Worm (Caenorhabditis elegans) whole organism, late embryonic: ENCODE measurements around the gene bcf-1.

ENCODE experiments used
- K09A11.1 ChIP-seq: sonication (generic microtip); optimal IDR thresholded peaks from 2 replicates; lab custom pipeline; 2017; ENCODE audit warnings: antibody characterized with exemption, mild to moderate bottlenecking, missing genetic modification characterization, missing compliant biosample characterization; ENCODE audit not compliant: insufficient read depth
- ahr-1 ChIP-seq: sonication (generic microtip); optimal IDR thresholded peaks from 2 replicates; lab custom pipeline; 2016; ENCODE audit warnings: missing genetic modification characterization, missing compliant biosample characterization
- ceh-14 ChIP-seq: sonication (generic microtip); optimal IDR thresholded peaks from 2 replicates; lab custom pipeline; 2016; ENCODE audit warnings: missing genotype, missing genetic modification characterization, missing compliant biosample characterization
- ceh-19 ChIP-seq: fragments of 200-800 bp; sonication (Bioruptor generic); optimal IDR thresholded peaks from 2 replicates; lab custom pipeline; 2018; ENCODE audit warnings: mild to moderate bottlenecking, missing genetic modification characterization, missing compliant biosample characterization
- ceh-30 ChIP-seq: fragments of 150-350 bp; optimal IDR thresholded peaks from 2 replicates; lab custom pipeline; 2014; ENCODE audit warnings: missing biosample characterization, missing genetic modification characterization
- ceh-45 ChIP-seq: fragments of 200-800 bp; sonication (Bioruptor generic); IDR thresholded peaks from 2 replicates; pipeline ENCODE4 v1.3.6; 2022; ENCODE audit warnings: missing genetic modification reagents, missing genetic modification characterization, missing compliant biosample characterization
- ceh-6 ChIP-seq: fragments of 200-800 bp; sonication (Bioruptor generic); optimal IDR thresholded peaks from 2 replicates; lab custom pipeline; 2018; ENCODE audit warnings: mild to moderate bottlenecking, missing genetic modification characterization, missing compliant biosample characterization
- che-1 ChIP-seq: sonication (generic microtip); optimal IDR thresholded peaks from 2 replicates; lab custom pipeline; 2016; ENCODE audit warnings: mild to moderate bottlenecking, missing genetic modification characterization, missing compliant biosample characterization
- elt-2 ChIP-seq: sonication (generic microtip); optimal IDR thresholded peaks from 2 replicates; lab custom pipeline; 2016; ENCODE audit warnings: missing genetic modification reagents, missing genetic modification characterization, missing compliant biosample characterization
- ets-4 ChIP-seq: sonication (generic microtip); optimal IDR thresholded peaks from 2 replicates; lab custom pipeline; 2016; ENCODE audit warnings: missing genetic modification characterization, missing compliant biosample characterization
- eyg-1 ChIP-seq: sonication (generic microtip); optimal IDR thresholded peaks from 2 replicates; lab custom pipeline; 2016; ENCODE audit warnings: missing genotype, missing genetic modification characterization, missing compliant biosample characterization
- fax-1 ChIP-seq: sonication (generic microtip); optimal IDR thresholded peaks from 2 replicates; lab custom pipeline; 2016; ENCODE audit warnings: missing genotype, missing genetic modification characterization, missing compliant biosample characterization
- fkh-6 ChIP-seq: sonication (generic microtip); optimal IDR thresholded peaks from 2 replicates; lab custom pipeline; 2016; ENCODE audit warnings: missing genetic modification characterization, missing compliant biosample characterization
- gmeb-2 ChIP-seq: sonication (generic microtip); optimal IDR thresholded peaks from 2 replicates; lab custom pipeline; 2016; ENCODE audit warnings: missing genetic modification characterization, inconsistent platforms, missing compliant biosample characterization
- hlh-13 ChIP-seq: fragments of 200-800 bp; sonication (Bioruptor generic); optimal IDR thresholded peaks from 2 replicates; lab custom pipeline; 2018; ENCODE audit warnings: mild to moderate bottlenecking, missing genetic modification characterization, missing compliant biosample characterization
- hlh-15 ChIP-seq: sonication (generic microtip); optimal IDR thresholded peaks from 2 replicates; lab custom pipeline; 2016; ENCODE audit warnings: missing genetic modification characterization, missing compliant biosample characterization
- hlh-30 ChIP-seq: sonication (generic microtip); optimal IDR thresholded peaks from 2 replicates; lab custom pipeline; 2017; ENCODE audit warnings: antibody characterized with exemption, missing genetic modification characterization, missing compliant biosample characterization; ENCODE audit not compliant: insufficient read depth
- hlh-6 ChIP-seq: sonication (generic microtip); optimal IDR thresholded peaks from 2 replicates; lab custom pipeline; 2016; ENCODE audit warnings: missing genotype, missing genetic modification characterization, missing compliant biosample characterization
- hlh-8 ChIP-seq: sonication (generic microtip); optimal IDR thresholded peaks from 2 replicates; lab custom pipeline; 2016; ENCODE audit warnings: missing genotype, missing genetic modification characterization, missing compliant biosample characterization
- lin-11 ChIP-seq: fragments of 200-800 bp; sonication (Bioruptor generic); optimal IDR thresholded peaks from 2 replicates; lab custom pipeline; 2018; ENCODE audit warnings: mild to moderate bottlenecking, missing genetic modification characterization, missing compliant biosample characterization
- nfya-1 ChIP-seq: sonication (generic microtip); optimal IDR thresholded peaks from 2 replicates; lab custom pipeline; 2017; ENCODE audit warnings: missing genetic modification characterization, mild to moderate bottlenecking, missing compliant biosample characterization, antibody characterized with exemption, moderate library complexity
- nhr-11 ChIP-seq: fragments of 150-350 bp; optimal IDR thresholded peaks from 2 replicates; lab custom pipeline; 2014; ENCODE audit warnings: missing biosample characterization, missing genetic modification characterization
- nhr-232 ChIP-seq: sonication (generic microtip); optimal IDR thresholded peaks from 2 replicates; lab custom pipeline; 2016; ENCODE audit warnings: missing genetic modification characterization, missing compliant biosample characterization
- pag-3 ChIP-seq: sonication (generic microtip); optimal IDR thresholded peaks from 2 replicates; lab custom pipeline; 2016; ENCODE audit warnings: missing compliant biosample characterization, missing genetic modification characterization, borderline replicate concordance
- pat-9 ChIP-seq: fragments of 200-800 bp; sonication (Bioruptor generic); optimal IDR thresholded peaks from 2 replicates; lab custom pipeline; 2018; ENCODE audit warnings: mild to moderate bottlenecking, missing genetic modification characterization, moderate library complexity, missing compliant biosample characterization
- pax-1 ChIP-seq: fragments of 150-350 bp; optimal IDR thresholded peaks from 2 replicates; lab custom pipeline; 2014; ENCODE audit warnings: missing biosample characterization, missing genetic modification characterization
- pqm-1 ChIP-seq: sonication (generic microtip); optimal IDR thresholded peaks from 2 replicates; lab custom pipeline; 2016; ENCODE audit warnings: missing genetic modification characterization, missing compliant biosample characterization
- pros-1 ChIP-seq: fragments of 150-350 bp; optimal IDR thresholded peaks from 2 replicates; lab custom pipeline; 2014; ENCODE audit warnings: missing biosample characterization, missing genetic modification reagents, missing genetic modification characterization
- rnt-1 ChIP-seq: sonication (generic microtip); optimal IDR thresholded peaks from 2 replicates; lab custom pipeline; 2016; ENCODE audit warnings: missing genetic modification characterization, missing compliant biosample characterization
- sdc-2 ChIP-seq: sonication (generic microtip); optimal IDR thresholded peaks from 2 replicates; lab custom pipeline; 2016; ENCODE audit warnings: missing genotype, missing genetic modification characterization, missing compliant biosample characterization
- sox-4 ChIP-seq: sonication (generic microtip); optimal IDR thresholded peaks from 2 replicates; lab custom pipeline; 2017; ENCODE audit warnings: mild to moderate bottlenecking, missing genetic modification characterization, inconsistent platforms, missing compliant biosample characterization
- syd-9 ChIP-seq: sonication (generic microtip); optimal IDR thresholded peaks from 2 replicates; lab custom pipeline; 2016; ENCODE audit warnings: mild to moderate bottlenecking, missing genetic modification characterization, moderate library complexity, missing compliant biosample characterization
- tbx-2 ChIP-seq: sonication (generic microtip); optimal IDR thresholded peaks from 2 replicates; lab custom pipeline; 2016; ENCODE audit warnings: missing genetic modification characterization, missing compliant biosample characterization
- tbx-7 ChIP-seq: sonication (generic microtip); optimal IDR thresholded peaks from 2 replicates; lab custom pipeline; 2016; ENCODE audit warnings: missing genotype, missing genetic modification characterization, missing compliant biosample characterization
- unc-3 ChIP-seq, 2 experiments: fragments of 200-800 bp in 1 of 2; sonication (Bioruptor generic) in 1 of 2; sonication (generic microtip) in 1 of 2; conservative IDR thresholded peaks in 1 of 2; optimal IDR thresholded peaks in 1 of 2; 2 replicates each; pipeline versions ENCODE4 v1.3.6 to Lab custom; 2016 to 2022; ENCODE audit warnings: missing compliant biosample characterization in 2 of 2, missing genetic modification characterization in 2 of 2, missing genetic modification reagents in 1 of 2
- unc-86 ChIP-seq: sonication (generic microtip); optimal IDR thresholded peaks from 2 replicates; lab custom pipeline; 2016; ENCODE audit warnings: missing genetic modification characterization, missing compliant biosample characterization

bcf-1 gene

ce11 chrV:6426843-6427242 is 18.3 kb upstream of the bcf-1 start, which contains the start of gene atp-4:
Gene atp-4, minus strand, starts transcription at chrV:6427112.
- TF ChIP-seq hlh-6 (tag; lab: Kevin White, UChicago) (no peak), elt-2 (tag; lab: Kevin White, UChicago) (no peak), ceh-45 (GFP tag; lab: Robert Waterston, UW) (no peak)
- TF ChIP-seq, all 69 proteins: peak for 0

ce11 chrV:6425927-6426326 is 17.3 kb upstream of the bcf-1 start, which contains the start of gene T05H4.11:
Gene T05H4.11, minus strand, starts transcription at chrV:6426261.
- no peak for TF ChIP-seq ahr-1 (tag; lab: Kevin White, UChicago)
- no peak for TF ChIP-seq rnt-1 (tag; lab: Kevin White, UChicago)
- TF ChIP-seq ceh-30 (tag; lab: Kevin White, UChicago) = no peak
- TF ChIP-seq nhr-11 (tag; lab: Kevin White, UChicago) = no peak
- no peak for TF ChIP-seq nfya-1 (tag; lab: Kevin White, UChicago)
- no peak for TF ChIP-seq hlh-15 (tag; lab: Kevin White, UChicago)
- no peak for TF ChIP-seq pros-1 (tag; lab: Kevin White, UChicago)

DNA sequence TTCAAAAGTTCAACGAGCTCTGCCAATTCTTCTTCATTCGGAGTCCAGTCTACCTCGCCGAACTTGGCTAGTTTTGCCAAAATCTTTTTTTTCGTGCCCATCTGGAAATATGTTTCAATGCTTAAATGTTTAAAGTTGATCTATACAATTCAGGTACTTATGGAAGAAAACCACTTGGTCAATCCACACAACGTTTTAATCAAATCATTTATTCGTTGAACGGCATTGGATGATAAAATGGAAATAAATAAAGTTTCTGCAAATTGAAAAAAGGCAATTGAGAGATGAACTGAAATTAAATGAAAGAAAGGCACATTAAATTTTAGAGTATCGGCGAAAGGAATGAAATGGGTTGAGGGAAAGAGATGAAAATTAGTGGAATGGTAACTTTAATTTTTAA is 15.5 kb upstream of the bcf-1 start, which contains the start of gene urb-1:
Gene urb-1 (minus strand): TSS at position 101 of the 400 bp plus-strand sequence.
- no peak for TF ChIP-seq pag-3
- TF ChIP-seq ceh-14 = no peak
- no peak for TF ChIP-seq syd-9 (tag; lab: Kevin White, UChicago)
- no peak for TF ChIP-seq tbx-2 (tag; lab: Kevin White, UChicago)
- TF ChIP-seq K09A11.1 (tag; lab: Kevin White, UChicago) = no peak
- TF ChIP-seq sox-4 (tag; lab: Kevin White, UChicago) = no peak

DNA sequence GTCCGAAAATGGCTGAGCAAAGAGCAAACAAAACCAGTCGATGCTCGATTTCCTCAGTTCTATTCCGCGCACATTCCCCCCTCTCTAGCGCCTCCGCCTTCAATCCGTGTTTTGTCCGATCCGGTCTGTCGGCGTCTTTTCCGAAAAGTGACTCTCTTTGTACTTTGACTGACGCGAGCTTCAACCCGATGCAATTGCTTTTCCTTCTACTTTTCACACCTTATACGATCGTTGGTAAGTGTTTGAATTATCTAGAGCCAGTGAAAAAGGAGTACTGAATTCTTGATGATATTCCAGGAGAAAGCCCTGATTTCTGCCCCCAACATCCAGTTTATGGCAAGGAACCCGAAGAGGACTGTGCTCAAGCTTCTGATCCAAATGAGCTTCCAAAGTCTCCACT is 6.4 kb upstream of the bcf-1 start, which contains the start of gene cht-6:
Gene cht-6 (plus strand): TSS at position 9 of the 400 bp plus-strand sequence.
- TF ChIP-seq hlh-15 (tag; lab: Kevin White, UChicago) (no peak), ceh-30 (tag; lab: Kevin White, UChicago) (no peak), ets-4 (tag; lab: Kevin White, UChicago) (no peak), lin-11 (tag; lab: Kevin White, UChicago) (no peak), hlh-13 (GFP tag; lab: Kevin White, UChicago) (no peak), sox-4 (tag; lab: Kevin White, UChicago) (no peak), hlh-6 (tag; lab: Kevin White, UChicago) (no peak), gmeb-2 (tag; lab: Kevin White, UChicago) (no peak), unc-86 (no peak), fax-1 (tag; lab: Kevin White, UChicago) (no peak), pqm-1 (no peak)

ce11 chrV:6414469-6414868 is 5.9 kb upstream of the bcf-1 start:
- TF ChIP-seq tbx-2 (tag; lab: Kevin White, UChicago) (no peak), ceh-14 (no peak), sdc-2 (tag; lab: Kevin White, UChicago) (no peak), fkh-6 (tag; lab: Kevin White, UChicago) (no peak), pat-9 (tag; lab: Kevin White, UChicago) (no peak), eyg-1 (tag; lab: Kevin White, UChicago) (no peak), ceh-6 (GFP tag; lab: Kevin White, UChicago) (no peak), pax-1 (tag; lab: Kevin White, UChicago) (no peak), ceh-19 (GFP tag; lab: Kevin White, UChicago) (no peak), che-1 (tag; lab: Kevin White, UChicago) (no peak), K09A11.1 (tag; lab: Kevin White, UChicago) (no peak), nhr-232 (tag; lab: Kevin White, UChicago) (no peak), nhr-11 (tag; lab: Kevin White, UChicago) (no peak), hlh-8 (tag; lab: Kevin White, UChicago) (no peak), gmeb-2 (tag; lab: Kevin White, UChicago) (no peak), hlh-30 (tag; lab: Kevin White, UChicago) (no peak), pag-3 (no peak), tbx-7 (tag; lab: Kevin White, UChicago) (no peak), unc-3 (GFP tag; conservative IDR thresholded peaks at IDR 0.05; lab: Robert Waterston, UW) (no peak), unc-3 (tag; optimal IDR thresholded peaks at IDR 0.05; lab: Kevin White, UChicago) (no peak)
- TF ChIP-seq, all 69 proteins: peak for 0
